Fruit fly (Drosophila melanogaster): ENCODE results near the gene Tsp39D.

- no peak for TF ChIP-seq CG15336 (GFP tag; IDR thresholded peaks at IDR 0.05)
- no peak for TF ChIP-seq acj6 (GFP tag; optimal IDR thresholded peaks at IDR 0.05)
Measured at dm6 chr2L:21331502-21331901, 12.9 kb upstream of the Tsp39D start, which contains the start of gene dimm.
